Fruit fly (Drosophila melanogaster) whole organism, embryonic: ENCODE measurements around the gene CG9222.
A peak's percentile ranks its signal among the peaks of the same experiment; 100 is the strongest.

ENCODE experiments used
- ATbp ChIP-seq: fragments of 200-800 bp; sonication (Bioruptor generic); optimal IDR thresholded peaks from 2 replicates; lab custom pipeline; 2017; ENCODE audit warnings: missing biosample characterization, mild to moderate bottlenecking, missing genetic modification characterization, missing genetic modification reagents
- Asciz ChIP-seq: fragments of 200-800 bp; sonication (Bioruptor generic); optimal IDR thresholded peaks from 2 replicates; lab custom pipeline; 2017; ENCODE audit warnings: missing biosample characterization, mild to moderate bottlenecking, missing genetic modification characterization, missing genetic modification reagents
- CG13424 ChIP-seq: fragments of 200-800 bp; sonication (Bioruptor generic); optimal IDR thresholded peaks from 2 replicates; lab custom pipeline; 2019; ENCODE audit warnings: missing biosample characterization, mild to moderate bottlenecking, missing genetic modification characterization, moderate library complexity
- CG14667 ChIP-seq: fragments of 200-800 bp; sonication (Bioruptor generic); IDR thresholded peaks from 2 replicates; pipeline ENCODE4 v1.3.6; 2022; ENCODE audit warnings: missing biosample characterization, missing genetic modification characterization
- CG14965 ChIP-seq: fragments of 200-800 bp; sonication (Bioruptor generic); optimal IDR thresholded peaks from 2 replicates; lab custom pipeline; 2016; ENCODE audit warnings: missing biosample characterization, missing genetic modification characterization, borderline replicate concordance
- CG16813 ChIP-seq: fragments of 200-800 bp; sonication (Bioruptor generic); IDR thresholded peaks from 3 replicates; pipeline ENCODE4 v1.3.6; 2022; ENCODE audit warnings: missing biosample characterization, missing genetic modification characterization; ENCODE audit not compliant: partially characterized antibody
- CG17328 ChIP-seq: fragments of 200-800 bp; sonication (Bioruptor generic); IDR thresholded peaks from 2 replicates; pipeline ENCODE4 v1.3.6; 2022; ENCODE audit warnings: missing biosample characterization, missing genetic modification characterization
- CG17912 ChIP-seq: fragments of 200-800 bp; sonication (Bioruptor generic); optimal IDR thresholded peaks from 2 replicates; lab custom pipeline; 2018; ENCODE audit warnings: missing biosample characterization, mild to moderate bottlenecking, missing genetic modification characterization
- CG1832 ChIP-seq: fragments of 200-800 bp; sonication (Bioruptor generic); optimal IDR thresholded peaks from 2 replicates; lab custom pipeline; 2017; ENCODE audit warnings: missing biosample characterization, mild to moderate bottlenecking, missing genetic modification characterization, inconsistent platforms
- CG2199 ChIP-seq: fragments of 200-800 bp; sonication (Bioruptor generic); IDR thresholded peaks from 3 replicates; pipeline ENCODE4 v1.3.6; 2022; ENCODE audit warnings: missing biosample characterization, missing genetic modification characterization
- CG33557 ChIP-seq: fragments of 200-800 bp; sonication (Bioruptor generic); optimal IDR thresholded peaks from 2 replicates; lab custom pipeline; 2019; ENCODE audit warnings: missing biosample characterization, mild to moderate bottlenecking, missing genetic modification characterization, moderate library complexity
- CG3726 ChIP-seq: fragments of 200-800 bp; sonication (Bioruptor generic); IDR thresholded peaks from 3 replicates; pipeline ENCODE4, ENCODE4 v1.3.6; 2022; ENCODE audit warnings: missing biosample characterization, missing genetic modification characterization
- CG42726 ChIP-seq: fragments of 200-800 bp; sonication (Bioruptor generic); IDR thresholded peaks from 2 replicates; pipeline ENCODE4 v1.3.6; 2022; ENCODE audit warnings: missing biosample characterization, missing genetic modification characterization; ENCODE audit not compliant: partially characterized antibody
- CG4404 ChIP-seq: fragments of 200-800 bp; sonication (Bioruptor generic); IDR thresholded peaks from 2 replicates; pipeline ENCODE4 v1.3.6; 2022; ENCODE audit warnings: missing biosample characterization, missing genetic modification characterization
- CG5180 ChIP-seq: fragments of 200-800 bp; sonication (Bioruptor generic); optimal IDR thresholded peaks from 3 replicates; lab custom pipeline; 2017; ENCODE audit warnings: missing biosample characterization, missing genetic modification characterization, mild to moderate bottlenecking, moderate library complexity, missing genetic modification reagents
- CG7839 ChIP-seq: fragments of 200-800 bp; sonication (Bioruptor generic); optimal IDR thresholded peaks from 3 replicates; lab custom pipeline; 2018; ENCODE audit warnings: missing biosample characterization, mild to moderate bottlenecking, missing genetic modification characterization, moderate library complexity
- CG9215 ChIP-seq: fragments of 200-800 bp; sonication (Bioruptor generic); IDR thresholded peaks from 2 replicates; pipeline ENCODE4 v1.3.6; 2022; ENCODE audit warnings: missing biosample characterization, missing genetic modification characterization
- CG9437 ChIP-seq: fragments of 200-800 bp; sonication (Bioruptor generic); optimal IDR thresholded peaks from 2 replicates; lab custom pipeline; 2018; ENCODE audit warnings: missing biosample characterization, mild to moderate bottlenecking, missing genetic modification characterization
- CG9727 ChIP-seq: fragments of 200-800 bp; sonication (Bioruptor generic); optimal IDR thresholded peaks from 3 replicates; lab custom pipeline; 2017; ENCODE audit warnings: missing biosample characterization, mild to moderate bottlenecking, missing genetic modification characterization
- CG9817 ChIP-seq: fragments of 200-800 bp; sonication (Bioruptor generic); optimal IDR thresholded peaks from 2 replicates; lab custom pipeline; 2018; ENCODE audit warnings: missing biosample characterization, mild to moderate bottlenecking, missing genetic modification characterization, moderate library complexity
- Camta ChIP-seq: fragments of 200-800 bp; sonication (Bioruptor generic); optimal IDR thresholded peaks from 2 replicates; lab custom pipeline; 2016; ENCODE audit warnings: missing biosample characterization, missing genetic modification characterization
- D ChIP-seq, 2 experiments: fragments of 200-800 bp in 1 of 2; fragments of >200 bp in 1 of 2; sonication (Bioruptor generic) in 1 of 2; optimal IDR thresholded peaks; 2 replicates in 1 of 2; 3 replicates in 1 of 2; lab custom pipeline; 2017; ENCODE audit warnings: mild to moderate bottlenecking in 1 of 2, missing biosample characterization in 1 of 2, missing genetic modification characterization in 1 of 2, missing genetic modification reagents in 1 of 2
- Doc3 ChIP-seq: fragments of 200-800 bp; sonication (Bioruptor generic); IDR thresholded peaks from 3 replicates; pipeline ENCODE4 v1.3.6; 2022; ENCODE audit warnings: missing biosample characterization, missing genetic modification characterization; ENCODE audit not compliant: partially characterized antibody
- HHEX ChIP-seq: fragments of 200-800 bp; sonication (Bioruptor generic); optimal IDR thresholded peaks from 3 replicates; lab custom pipeline; 2017; ENCODE audit warnings: missing biosample characterization, mild to moderate bottlenecking, missing genetic modification characterization, missing genetic modification reagents
- Mrtf ChIP-seq: fragments of 200-800 bp; sonication (Bioruptor generic); IDR thresholded peaks from 3 replicates; pipeline ENCODE4 v1.3.6; 2022; ENCODE audit warnings: missing biosample characterization, missing genetic modification characterization
- Poxn ChIP-seq: fragments of 200-800 bp; sonication (Bioruptor generic); IDR thresholded peaks from 2 replicates; pipeline ENCODE4 v1.3.6; 2022; ENCODE audit warnings: missing biosample characterization, missing genetic modification characterization
- Trl ChIP-seq, 3 experiments: fragments of >200 bp in 2 of 3; fragments of 200-800 bp in 1 of 3; sonication (Bioruptor generic) in 1 of 3; optimal IDR thresholded peaks; 2 replicates in 1 of 3; 3 replicates in 2 of 3; lab custom pipeline; 2016 to 2017; ENCODE audit warnings: missing biosample characterization in 1 of 3, missing genetic modification characterization in 1 of 3
- Xbp1 ChIP-seq: fragments of 200-800 bp; sonication (Bioruptor generic); optimal IDR thresholded peaks from 3 replicates; lab custom pipeline; 2016; ENCODE audit warnings: missing biosample characterization, mild to moderate bottlenecking, missing genetic modification characterization
- ap ChIP-seq: fragments of 200-800 bp; sonication (Bioruptor generic); IDR thresholded peaks from 2 replicates; pipeline ENCODE4 v1.3.6; 2022; ENCODE audit warnings: missing biosample characterization, missing genetic modification characterization
- ase ChIP-seq: fragments of 200-800 bp; sonication (Bioruptor generic); IDR thresholded peaks from 3 replicates; pipeline ENCODE4 v1.3.6; 2022; ENCODE audit warnings: missing biosample characterization, missing genetic modification characterization
- ci ChIP-seq: fragments of 200-800 bp; sonication (Bioruptor generic); IDR thresholded peaks from 3 replicates; pipeline ENCODE4 v1.3.6; 2022; ENCODE audit warnings: missing biosample characterization, missing genetic modification characterization
- disco-r ChIP-seq: fragments of 200-800 bp; sonication (Bioruptor generic); optimal IDR thresholded peaks from 2 replicates; lab custom pipeline; 2016; ENCODE audit warnings: missing biosample characterization, missing genetic modification characterization
- fd102C ChIP-seq: fragments of 200-800 bp; sonication (Bioruptor generic); optimal IDR thresholded peaks from 2 replicates; lab custom pipeline; 2018; ENCODE audit warnings: missing biosample characterization, mild to moderate bottlenecking, missing genetic modification characterization, moderate library complexity
- gcm2 ChIP-seq: fragments of 200-800 bp; sonication (Bioruptor generic); optimal IDR thresholded peaks from 2 replicates; lab custom pipeline; 2016; ENCODE audit warnings: missing biosample characterization, missing genetic modification characterization
- gfzf ChIP-seq: fragments of 200-800 bp; sonication (Bioruptor generic); optimal IDR thresholded peaks from 2 replicates; lab custom pipeline; 2016; ENCODE audit warnings: missing biosample characterization, mild to moderate bottlenecking, missing genetic modification characterization, moderate library complexity
- hkb ChIP-seq, 2 experiments: fragments of 200-800 bp in 1 of 2; fragments of >200 bp in 1 of 2; sonication (Bioruptor generic) in 1 of 2; IDR thresholded peaks in 1 of 2; optimal IDR thresholded peaks in 1 of 2; 2 replicates each; pipeline versions ENCODE4 v1.3.6 to Lab custom; 2017 to 2022; ENCODE audit warnings: missing biosample characterization in 1 of 2, missing genetic modification characterization in 1 of 2
- org-1 ChIP-seq: fragments of 200-800 bp; sonication (Bioruptor generic); optimal IDR thresholded peaks from 2 replicates; lab custom pipeline; 2017; ENCODE audit warnings: missing biosample characterization, missing genetic modification characterization
- peb ChIP-seq: fragments of 200-800 bp; sonication (Bioruptor generic); IDR thresholded peaks from 2 replicates; pipeline ENCODE4 v1.3.6; 2022; ENCODE audit warnings: missing biosample characterization, missing genetic modification characterization
- pfk ChIP-seq: fragments of 200-800 bp; sonication (Bioruptor generic); optimal IDR thresholded peaks from 2 replicates; lab custom pipeline; 2018; ENCODE audit warnings: missing biosample characterization, mild to moderate bottlenecking, missing genetic modification characterization, moderate library complexity
- pros ChIP-seq: fragments of 200-800 bp; sonication (Bioruptor generic); optimal IDR thresholded peaks from 3 replicates; lab custom pipeline; 2019; ENCODE audit warnings: missing biosample characterization, mild to moderate bottlenecking, missing genetic modification characterization, moderate library complexity
- repo ChIP-seq: fragments of 200-800 bp; sonication (Bioruptor generic); optimal IDR thresholded peaks from 2 replicates; lab custom pipeline; 2016; ENCODE audit warnings: missing biosample characterization, missing genetic modification characterization
- sd ChIP-seq: fragments of 200-800 bp; sonication (Bioruptor generic); optimal IDR thresholded peaks from 3 replicates; lab custom pipeline; 2018; ENCODE audit warnings: missing biosample characterization, mild to moderate bottlenecking, missing genetic modification characterization, moderate library complexity
- tx ChIP-seq: fragments of 200-800 bp; sonication (Bioruptor generic); optimal IDR thresholded peaks from 2 replicates; lab custom pipeline; 2016; ENCODE audit warnings: missing biosample characterization, missing genetic modification characterization
- vnd ChIP-seq: fragments of 200-800 bp; sonication (Bioruptor generic); IDR thresholded peaks from 3 replicates; pipeline ENCODE4 v1.3.6; 2022; ENCODE audit warnings: missing biosample characterization, missing genetic modification characterization; ENCODE audit not compliant: partially characterized antibody
- vvl ChIP-seq: fragments of 200-800 bp; sonication (Bioruptor generic); IDR thresholded peaks from 2 replicates; pipeline ENCODE4 v1.3.6; 2022; ENCODE audit warnings: missing biosample characterization, missing genetic modification characterization

The CG9222 gene

DNA sequence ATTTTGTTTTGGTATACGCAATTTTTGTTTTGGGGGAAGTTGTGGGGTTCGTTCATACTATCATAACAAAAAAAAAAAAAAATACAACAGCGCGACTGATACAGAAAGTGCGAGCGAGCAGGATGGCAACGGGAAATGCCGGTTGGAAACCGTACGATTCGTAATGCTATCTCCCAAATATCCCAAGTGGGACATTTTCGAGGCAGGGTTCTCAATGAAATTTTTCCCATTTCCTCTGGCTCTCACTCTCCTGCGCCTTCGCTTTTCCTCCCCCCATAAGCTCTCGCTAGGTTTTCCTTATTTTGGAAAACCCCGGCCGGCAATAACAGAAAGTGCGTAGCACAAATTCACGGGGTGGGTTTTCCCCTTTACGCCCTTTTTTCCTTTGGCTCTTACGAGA, 38.5 kb upstream of the CG9222 start (continued):
- 0 out of 2 replicates have a peak, but pooled peaks have one; percentile 14 for TF ChIP-seq vvl (GFP tag; lab: Robert Waterston, UW)
- TF ChIP-seq pros (GFP tag; lab: Kevin White, UChicago), result peak; percentile 98
- TF ChIP-seq CG33557 (GFP tag; lab: Kevin White, UChicago), result peak; percentile 12
- TF ChIP-seq ATbp (GFP tag; lab: Kevin White, UChicago), result no peak
- peak; percentile 36; the same call in 1 of the 3 replicates for TF ChIP-seq ci (GFP tag; lab: Robert Waterston, UW)
- TF ChIP-seq CG9817 (tag; lab: Kevin White, UChicago), result no peak
- no peak for TF ChIP-seq CG9727 (GFP tag; lab: Kevin White, UChicago)
- no peak for TF ChIP-seq CG14667
- peak; percentile 58 for TF ChIP-seq CG5180 (GFP tag; lab: Kevin White, UChicago)
- TF ChIP-seq, all 482 proteins: peak for 38

- TF ChIP-seq Xbp1 (GFP tag; lab: Kevin White, UChicago) (peak; percentile 92), Trl (optimal IDR thresholded peaks at IDR 0.05; lab: Kevin White, UChicago) (no peak), Trl (GFP tag; optimal IDR thresholded peaks at IDR 0.05; lab: Kevin White, UChicago) (peak; percentile 12), vnd (GFP tag; lab: Robert Waterston, UW) (peak; percentile 87), CG4404 (GFP tag; lab: Robert Waterston, UW) (no peak), Asciz (no peak), CG9215 (no peak), gfzf (GFP tag; lab: Kevin White, UChicago) (peak; percentile 41), CG1832 (GFP tag; lab: Kevin White, UChicago) (no peak), CG7839 (peak; percentile 29), Mrtf (GFP tag; lab: Robert Waterston, UW) (no peak), Doc3 (GFP tag; lab: Robert Waterston, UW) (peak; percentile 93), repo (GFP tag; lab: Kevin White, UChicago) (no peak), CG3726 (GFP tag; lab: Robert Waterston, UW) (no peak), peb (GFP tag; lab: Robert Waterston, UW) (no peak), CG16813 (peak; percentile 95), gcm2 (GFP tag; lab: Kevin White, UChicago) (no peak), pfk (GFP tag; lab: Kevin White, UChicago) (peak; percentile 35), CG17328 (GFP tag; lab: Robert Waterston, UW) (no peak), disco-r (GFP tag; lab: Kevin White, UChicago) (no peak), org-1 (GFP tag; lab: Kevin White, UChicago) (no peak), CG14965 (GFP tag; lab: Kevin White, UChicago) (no peak), sd (tag; lab: Kevin White, UChicago) (peak; percentile 66), fd102C (GFP tag; lab: Kevin White, UChicago) (no peak), D (optimal IDR thresholded peaks at IDR 0.05; lab: Kevin White, UChicago) (peak; percentile 58), D (GFP tag; optimal IDR thresholded peaks at IDR 0.05; lab: Kevin White, UChicago) (no peak), CG17912 (GFP tag; lab: Kevin White, UChicago) (peak; percentile 63), Poxn (GFP tag; lab: Robert Waterston, UW) (no peak), CG9437 (GFP tag; lab: Kevin White, UChicago) (no peak), hkb (optimal IDR thresholded peaks at IDR 0.05; lab: Kevin White, UChicago) (no peak), hkb (GFP tag; IDR thresholded peaks at IDR 0.05; lab: Robert Waterston, UW) (no peak), CG2199 (GFP tag; lab: Robert Waterston, UW) (peak; percentile 22; the same call in 1 of the 3 replicates), HHEX (GFP tag; lab: Kevin White, UChicago) (no peak), CG13424 (tag; lab: Kevin White, UChicago) (peak; percentile 28), tx (GFP tag; lab: Kevin White, UChicago) (peak; percentile 39), ap (no peak), CG42726 (peak; percentile 99), ase (GFP tag; lab: Robert Waterston, UW) (no peak), Camta (peak; percentile 3)
Measured at dm6 chr2L:6098479-6099269, 32.1 kb upstream of the CG9222 start, which contains the start of gene CG9175. TSS of gene CG9175 (minus strand) at chr2L:6098966.
